Worm (Caenorhabditis elegans) whole organism, L4 larva: Measurements from ENCODE around the gene hpr-17.

ENCODE experiments used
- D1046.2 ChIP-seq: fragments of 200-800 bp; sonication (Bioruptor generic); IDR thresholded peaks from 2 replicates; pipeline ENCODE4 v1.3.6; 2022; ENCODE audit warnings: missing genetic modification characterization, missing compliant biosample characterization
- F10B5.3 ChIP-seq: sonication (generic microtip); optimal IDR thresholded peaks from 2 replicates; lab custom pipeline; 2016; ENCODE audit warnings: mild to moderate bottlenecking, missing genetic modification characterization, missing compliant biosample characterization
- F49E8.2 ChIP-seq: sonication (generic microtip); optimal IDR thresholded peaks from 2 replicates; lab custom pipeline; 2016; ENCODE audit warnings: missing compliant biosample characterization, mild to moderate bottlenecking, missing genetic modification characterization, borderline replicate concordance
- T20F7.1 ChIP-seq: fragments of 200-800 bp; sonication (Bioruptor generic); optimal IDR thresholded peaks from 2 replicates; lab custom pipeline; 2018; ENCODE audit warnings: mild to moderate bottlenecking, missing genetic modification characterization, missing compliant biosample characterization
- Y105C5A.15 ChIP-seq: fragments of 200-800 bp; sonication (Bioruptor generic); IDR thresholded peaks from 2 replicates; pipeline ENCODE4 v1.3.6; 2022; ENCODE audit warnings: missing genetic modification characterization, missing compliant biosample characterization
- Y48G9A.11 ChIP-seq: fragments of 200-800 bp; sonication (Bioruptor generic); IDR thresholded peaks from 2 replicates; pipeline ENCODE4 v1.3.6; 2022; ENCODE audit warnings: missing genetic modification reagents, missing genetic modification characterization, missing compliant biosample characterization
- ZK337.2 ChIP-seq: fragments of 200-800 bp; sonication (Bioruptor generic); IDR thresholded peaks from 2 replicates; pipeline ENCODE4 v1.3.6; 2022; ENCODE audit warnings: missing genetic modification reagents, missing genetic modification characterization, missing compliant biosample characterization
- aha-1 ChIP-seq: fragments of 150-350 bp; peaks from one replicate; lab custom pipeline; 2014; ENCODE audit warnings: missing biosample characterization, missing genetic modification characterization
- ceh-44 ChIP-seq: fragments of 200-800 bp; sonication (Bioruptor generic); IDR thresholded peaks from 2 replicates; pipeline ENCODE4 v1.3.6; 2022; ENCODE audit warnings: missing genetic modification reagents, missing genetic modification characterization, missing compliant biosample characterization
- dmd-8 ChIP-seq: fragments of 200-800 bp; sonication (Bioruptor generic); IDR thresholded peaks from 2 replicates; pipeline ENCODE4 v1.3.6; 2022; ENCODE audit warnings: missing genetic modification characterization, missing compliant biosample characterization
- dpl-1 ChIP-seq: fragments of 150-350 bp; optimal IDR thresholded peaks from 2 replicates; lab custom pipeline; 2014; ENCODE audit warnings: missing biosample characterization, missing genetic modification reagents, missing genetic modification characterization
- egl-43 ChIP-seq: fragments of 200-800 bp; sonication (Bioruptor generic); IDR thresholded peaks from 2 replicates; pipeline ENCODE4 v1.3.6; 2022; ENCODE audit warnings: missing genetic modification reagents, missing genetic modification characterization, missing compliant biosample characterization
- fkh-10 ChIP-seq: fragments of 150-350 bp; optimal IDR thresholded peaks from 2 replicates; lab custom pipeline; 2014; ENCODE audit warnings: missing biosample characterization, missing genetic modification reagents, missing genetic modification characterization
- gei-8 ChIP-seq: fragments of 200-800 bp; sonication (Bioruptor generic); optimal IDR thresholded peaks from 2 replicates; lab custom pipeline; 2018; ENCODE audit warnings: mild to moderate bottlenecking, missing genetic modification characterization, missing compliant biosample characterization
- hlh-11 ChIP-seq: fragments of 200-800 bp; sonication (Bioruptor generic); optimal IDR thresholded peaks from 2 replicates; lab custom pipeline; 2018; ENCODE audit warnings: mild to moderate bottlenecking, missing genetic modification characterization, missing compliant biosample characterization
- hlh-30 ChIP-seq: sonication (generic microtip); optimal IDR thresholded peaks from 2 replicates; lab custom pipeline; 2017; ENCODE audit warnings: antibody characterized with exemption, mild to moderate bottlenecking, missing genetic modification characterization, missing compliant biosample characterization; ENCODE audit not compliant: insufficient read depth
- lim-7 ChIP-seq: fragments of 200-800 bp; sonication (Bioruptor generic); IDR thresholded peaks from 2 replicates; pipeline ENCODE4 v1.3.6; 2022; ENCODE audit warnings: missing genetic modification characterization, missing compliant biosample characterization
- lin-13 ChIP-seq: fragments of 150-350 bp; optimal IDR thresholded peaks from 2 replicates; lab custom pipeline; 2014; ENCODE audit warnings: missing biosample characterization, missing genetic modification reagents, missing genetic modification characterization
- lin-15B ChIP-seq: fragments of 150-350 bp; sonication (generic microtip); optimal IDR thresholded peaks from 3 replicates; lab custom pipeline; 2014; ENCODE audit warnings: missing biosample characterization, missing genetic modification characterization
- lin-38 ChIP-seq: fragments of 200-800 bp; sonication (Bioruptor generic); IDR thresholded peaks from 2 replicates; pipeline ENCODE4 v1.3.6; 2022; ENCODE audit warnings: missing genetic modification reagents, missing genetic modification characterization, missing compliant biosample characterization
- lsy-2 ChIP-seq, 2 experiments: fragments of 150-350 bp in 1 of 2; sonication (generic microtip) in 1 of 2; optimal IDR thresholded peaks; 2 replicates each; lab custom pipeline; 2014 to 2017; ENCODE audit warnings: missing biosample characterization in 2 of 2, missing genetic modification characterization in 2 of 2
- madf-9 ChIP-seq: fragments of 200-800 bp; sonication (Bioruptor generic); conservative IDR thresholded peaks from 2 replicates; pipeline ENCODE4 v1.3.6; 2022; ENCODE audit warnings: missing genetic modification reagents, missing genetic modification characterization, missing compliant biosample characterization
- mep-1 ChIP-seq: fragments of 150-350 bp; sonication (generic microtip); optimal IDR thresholded peaks from 3 replicates; lab custom pipeline; 2014; ENCODE audit warnings: missing biosample characterization, missing genetic modification characterization
- mes-2 ChIP-seq: sonication (generic microtip); optimal IDR thresholded peaks from 2 replicates; lab custom pipeline; 2016; ENCODE audit warnings: missing genotype, mild to moderate bottlenecking, missing genetic modification characterization, missing compliant biosample characterization; ENCODE audit not compliant: poor library complexity, severe bottlenecking
- nhr-10 ChIP-seq: fragments of 150-350 bp; optimal IDR thresholded peaks from 2 replicates; lab custom pipeline; 2014; ENCODE audit warnings: missing biosample characterization, missing genetic modification characterization
- nhr-102 ChIP-seq: sonication (generic microtip); optimal IDR thresholded peaks from 2 replicates; lab custom pipeline; 2016; ENCODE audit warnings: mild to moderate bottlenecking, missing genetic modification characterization, moderate library complexity, missing compliant biosample characterization
- nhr-11 ChIP-seq: fragments of 150-350 bp; optimal IDR thresholded peaks from 2 replicates; lab custom pipeline; 2014; ENCODE audit warnings: missing biosample characterization, missing genetic modification characterization
- nhr-111 ChIP-seq: fragments of 200-800 bp; sonication (Bioruptor generic); optimal IDR thresholded peaks from 2 replicates; lab custom pipeline; 2018; ENCODE audit warnings: mild to moderate bottlenecking, missing genetic modification characterization, missing compliant biosample characterization
- nhr-237 ChIP-seq: sonication (generic microtip); optimal IDR thresholded peaks from 2 replicates; lab custom pipeline; 2017; ENCODE audit warnings: missing biosample characterization, missing genetic modification characterization
- nhr-25 ChIP-seq: sonication (generic microtip); optimal IDR thresholded peaks from 2 replicates; lab custom pipeline; 2017; ENCODE audit warnings: missing genetic modification characterization, mild to moderate bottlenecking, missing compliant biosample characterization, antibody characterized with exemption, moderate library complexity, borderline replicate concordance; ENCODE audit not compliant: insufficient read depth
- nhr-41 ChIP-seq: fragments of 200-800 bp; sonication (Bioruptor generic); IDR thresholded peaks from 2 replicates; pipeline ENCODE4 v1.3.6; 2022; ENCODE audit warnings: missing genetic modification reagents, missing genetic modification characterization, missing compliant biosample characterization
- nhr-42 ChIP-seq: fragments of 200-800 bp; sonication (Bioruptor generic); IDR thresholded peaks from 2 replicates; pipeline ENCODE4 v1.3.6; 2022; ENCODE audit warnings: missing genetic modification characterization, missing compliant biosample characterization
- nhr-6 ChIP-seq: fragments of 150-350 bp; optimal IDR thresholded peaks from 2 replicates; lab custom pipeline; 2014; ENCODE audit warnings: missing biosample characterization, missing genetic modification characterization
- nhr-76 ChIP-seq: fragments of 150-350 bp; optimal IDR thresholded peaks from 2 replicates; lab custom pipeline; 2014; ENCODE audit warnings: missing biosample characterization, missing genetic modification characterization
- pqm-1 ChIP-seq: sonication (generic microtip); optimal IDR thresholded peaks from 2 replicates; lab custom pipeline; 2017; ENCODE audit warnings: missing biosample characterization, missing genetic modification characterization
- rbr-2 ChIP-seq: sonication (generic microtip); optimal IDR thresholded peaks from 2 replicates; lab custom pipeline; 2016; ENCODE audit warnings: missing genotype, missing genetic modification characterization, missing compliant biosample characterization
- saeg-2 ChIP-seq: fragments of 200-800 bp; sonication (Bioruptor generic); IDR thresholded peaks from 2 replicates; pipeline ENCODE4 v1.3.6; 2022; ENCODE audit warnings: missing genetic modification reagents, missing genetic modification characterization, missing compliant biosample characterization
- sdz-12 ChIP-seq: fragments of 200-800 bp; sonication (Bioruptor generic); optimal IDR thresholded peaks from 2 replicates; lab custom pipeline; 2018; ENCODE audit warnings: mild to moderate bottlenecking, missing genetic modification characterization, missing compliant biosample characterization
- set-16 ChIP-seq: fragments of 200-800 bp; sonication (Bioruptor generic); IDR thresholded peaks from 2 replicates; pipeline ENCODE4 v1.3.6; 2022; ENCODE audit warnings: missing genetic modification reagents, missing genetic modification characterization, missing compliant biosample characterization
- snpc-4 ChIP-seq: fragments of 150-350 bp; optimal IDR thresholded peaks from 2 replicates; lab custom pipeline; 2014; ENCODE audit warnings: missing biosample characterization, missing genetic modification characterization
- spr-1 ChIP-seq: sonication (generic microtip); optimal IDR thresholded peaks from 2 replicates; lab custom pipeline; 2016; ENCODE audit warnings: mild to moderate bottlenecking, missing genetic modification characterization, missing compliant biosample characterization
- tra-1 ChIP-seq: fragments of 200-800 bp; sonication (Bioruptor generic); IDR thresholded peaks from 2 replicates; pipeline ENCODE4 v1.3.6; 2022; ENCODE audit warnings: missing genetic modification reagents, missing genetic modification characterization, missing compliant biosample characterization
- unc-62 ChIP-seq, 3 experiments: fragments of 150-350 bp in 1 of 3; sonication (generic microtip); optimal IDR thresholded peaks in 2 of 3; peaks in 1 of 3; 1 replicate in 1 of 3; 2 replicates in 2 of 3; lab custom pipeline; 2014 to 2017; ENCODE audit warnings: missing biosample characterization in 3 of 3, missing genetic modification characterization in 3 of 3, missing genetic modification reagents in 3 of 3, missing genotype in 1 of 3
- vab-7 ChIP-seq: fragments of 200-800 bp; sonication (Bioruptor generic); IDR thresholded peaks from 2 replicates; pipeline ENCODE4 v1.3.6; 2022; ENCODE audit warnings: missing genetic modification reagents, missing genetic modification characterization, missing compliant biosample characterization
- zfp-2 ChIP-seq: sonication (generic microtip); optimal IDR thresholded peaks from 2 replicates; lab custom pipeline; 2016; ENCODE audit warnings: mild to moderate bottlenecking, missing genetic modification characterization, missing compliant biosample characterization
- zfp-3 ChIP-seq: fragments of 200-800 bp; sonication (Bioruptor generic); conservative IDR thresholded peaks from 2 replicates; pipeline ENCODE4 v1.3.6; 2022; ENCODE audit warnings: missing genetic modification reagents, missing genetic modification characterization, missing compliant biosample characterization
- ztf-11 ChIP-seq: fragments of 150-350 bp; optimal IDR thresholded peaks from 2 replicates; lab custom pipeline; 2014; ENCODE audit warnings: missing biosample characterization, missing genetic modification characterization

hpr-17 gene

ce11 chrII:13199674-13200215 lies 42.9 kb upstream of the hpr-17 start, which contains the start of gene btf-1 (continued):
- TF ChIP-seq rbr-2 (tag; lab: Kevin White, UChicago): peak; percentile 76
- TF ChIP-seq hlh-11 (tag; lab: Kevin White, UChicago): peak; percentile 60
- 0 out of 2 replicates have a peak, but pooled peaks have one; percentile 37 for TF ChIP-seq tra-1 (GFP tag; lab: Robert Waterston, UW)
- TF ChIP-seq ztf-11 (tag; lab: Kevin White, UChicago): no peak
- peak; percentile 30 for TF ChIP-seq nhr-111 (GFP tag; lab: Kevin White, UChicago)
- TF ChIP-seq hlh-30 (tag; lab: Kevin White, UChicago): peak; percentile 36
- peak; percentile 16 for TF ChIP-seq snpc-4 (tag; lab: Kevin White, UChicago)
- peak; percentile 9 for TF ChIP-seq gei-8 (GFP tag; lab: Kevin White, UChicago)
- TF ChIP-seq zfp-3 (GFP tag; lab: Robert Waterston, UW): peak; percentile 72
- 0 out of 2 replicates have a peak, but pooled peaks have one; percentile 9 for TF ChIP-seq nhr-42 (GFP tag; lab: Robert Waterston, UW)
- peak; percentile 16 for TF ChIP-seq nhr-6 (tag; lab: Kevin White, UChicago)
- TF ChIP-seq nhr-10 (tag; lab: Kevin White, UChicago): no peak
- peak; percentile 84 for TF ChIP-seq mes-2 (tag; lab: Kevin White, UChicago)
- no peak for TF ChIP-seq ZK337.2
- no peak for TF ChIP-seq D1046.2 (GFP tag; lab: Robert Waterston, UW)
- peak; percentile 43 for TF ChIP-seq lin-13 (GFP tag; lab: Kevin White, UChicago)
- peak; percentile 86 for TF ChIP-seq mep-1 (tag; lab: Kevin White, UChicago)
- peak; percentile 61 for TF ChIP-seq fkh-10 (GFP tag; lab: Kevin White, UChicago)
- peak; percentile 52 for TF ChIP-seq nhr-11 (tag; lab: Kevin White, UChicago)
- TF ChIP-seq dmd-8 (GFP tag; lab: Robert Waterston, UW): no peak
- TF ChIP-seq T20F7.1 (GFP tag; lab: Kevin White, UChicago): no peak
- TF ChIP-seq lsy-2 (tag; optimal IDR thresholded peaks at IDR 0.05; lab: Kevin White, UChicago): peak; percentile 18 to 82
- TF ChIP-seq nhr-102: peak; percentile 61
- TF ChIP-seq sdz-12 (GFP tag; lab: Kevin White, UChicago): peak; percentile 59
- no peak for TF ChIP-seq saeg-2
- no peak for TF ChIP-seq nhr-76
- TF ChIP-seq F10B5.3 (tag; lab: Kevin White, UChicago): peak; percentile 80
- peak; percentile 55 for TF ChIP-seq spr-1 (tag; lab: Kevin White, UChicago)
- peak; percentile 76 for TF ChIP-seq nhr-25 (tag; lab: Kevin White, UChicago)

- TF ChIP-seq madf-9 (GFP tag; lab: Robert Waterston, UW): no peak
- TF ChIP-seq egl-43 (GFP tag; lab: Robert Waterston, UW): no peak
- TF ChIP-seq D1046.2 (GFP tag; lab: Robert Waterston, UW): no peak
- TF ChIP-seq dmd-8 (GFP tag; lab: Robert Waterston, UW): no peak
- no peak for TF ChIP-seq rbr-2 (tag; lab: Kevin White, UChicago)
- no peak for TF ChIP-seq pqm-1 (tag; lab: Kevin White, UChicago)
- TF ChIP-seq zfp-3 (GFP tag; lab: Robert Waterston, UW): no peak
- no peak for TF ChIP-seq set-16 (GFP tag; lab: Robert Waterston, UW)
- no peak for TF ChIP-seq sdz-12 (GFP tag; lab: Kevin White, UChicago)
- TF ChIP-seq vab-7 (GFP tag; lab: Robert Waterston, UW): no peak
- TF ChIP-seq lsy-2 (tag; optimal IDR thresholded peaks at IDR 0.05; lab: Kevin White, UChicago): peak in 1 of 2 experiments; percentile 5
- TF ChIP-seq zfp-2: no peak
- TF ChIP-seq ceh-44 (GFP tag; lab: Robert Waterston, UW): no peak
- peak in 1 of 2 experiments; percentile 61 for TF ChIP-seq unc-62 (GFP tag; optimal IDR thresholded peaks at IDR 0.05 in 1 of 2; lab: Kevin White, UChicago)
- no peak for TF ChIP-seq unc-62 (tag; optimal IDR thresholded peaks at IDR 0.05; lab: Kevin White, UChicago)
- TF ChIP-seq mes-2 (tag; lab: Kevin White, UChicago): peak; percentile 44
- TF ChIP-seq lim-7 (GFP tag; lab: Robert Waterston, UW): no peak
- TF ChIP-seq Y48G9A.11 (GFP tag; lab: Robert Waterston, UW): peak; percentile 31; the same call in 1 of the 2 replicates
- peak; percentile 14 for TF ChIP-seq mep-1 (tag; lab: Kevin White, UChicago)
- no peak for TF ChIP-seq dpl-1 (GFP tag; lab: Kevin White, UChicago)
- TF ChIP-seq lin-38 (GFP tag; lab: Robert Waterston, UW): 0 out of 2 replicates have a peak, but pooled peaks have one; percentile 19
- no peak for TF ChIP-seq F49E8.2 (tag; lab: Kevin White, UChicago)
- no peak for TF ChIP-seq Y105C5A.15 (GFP tag; lab: Robert Waterston, UW)
- TF ChIP-seq nhr-41: no peak
- no peak for TF ChIP-seq lin-15B
- peak; percentile 46 for TF ChIP-seq aha-1 (tag; lab: Kevin White, UChicago)
- TF ChIP-seq nhr-237: no peak
- peak; percentile 53 for TF ChIP-seq T20F7.1 (GFP tag; lab: Kevin White, UChicago)
- no peak for TF ChIP-seq nhr-76
Observed at ce11 chrII:13198845-13199244, 42.0 kb upstream of the hpr-17 start.
